Worm (Caenorhabditis elegans) whole organism, mixed stage, embryonic: ENCODE measurements around the gene AC3.5.

Source experiments
- M03D4.4 ChIP-seq: sonication (generic microtip); optimal IDR thresholded peaks from 2 replicates; lab custom pipeline; 2017; ENCODE audit warnings: mild to moderate bottlenecking, missing genetic modification characterization, missing compliant biosample characterization
- bed-3 ChIP-seq: fragments of 200-800 bp; sonication (Bioruptor generic); optimal IDR thresholded peaks from 3 replicates; lab custom pipeline; 2018; ENCODE audit warnings: mild to moderate bottlenecking, missing genetic modification characterization, moderate library complexity, missing compliant biosample characterization
- blmp-1 ChIP-seq: fragments of 150-350 bp; optimal IDR thresholded peaks from 2 replicates; lab custom pipeline; 2014; ENCODE audit warnings: missing biosample characterization, missing genetic modification characterization
- ceh-39 ChIP-seq: fragments of 150-350 bp; optimal IDR thresholded peaks from 2 replicates; lab custom pipeline; 2014; ENCODE audit warnings: missing biosample characterization, missing genetic modification characterization
- ceh-43 ChIP-seq: fragments of 200-800 bp; sonication (Bioruptor generic); optimal IDR thresholded peaks from 2 replicates; lab custom pipeline; 2018; ENCODE audit warnings: mild to moderate bottlenecking, missing genetic modification characterization, moderate library complexity, missing compliant biosample characterization
- ces-1 ChIP-seq: fragments of 150-350 bp; optimal IDR thresholded peaks from 2 replicates; lab custom pipeline; 2014; ENCODE audit warnings: missing biosample characterization, missing genetic modification reagents, missing genetic modification characterization
- cnd-1 ChIP-seq: fragments of 200-800 bp; sonication (Bioruptor generic); optimal IDR thresholded peaks from 2 replicates; lab custom pipeline; 2018; ENCODE audit warnings: mild to moderate bottlenecking, missing genetic modification characterization, missing compliant biosample characterization
- drap-1 ChIP-seq: fragments of 200-800 bp; sonication (Bioruptor generic); optimal IDR thresholded peaks from 3 replicates; lab custom pipeline; 2018; ENCODE audit warnings: mild to moderate bottlenecking, missing genetic modification characterization, missing compliant biosample characterization
- elt-1 ChIP-seq: sonication (generic microtip); optimal IDR thresholded peaks from 2 replicates; lab custom pipeline; 2017; ENCODE audit warnings: missing genetic modification characterization, mild to moderate bottlenecking, missing compliant biosample characterization, antibody characterized with exemption, moderate library complexity, borderline replicate concordance; ENCODE audit not compliant: insufficient read depth
- elt-3 ChIP-seq: fragments of 150-350 bp; optimal IDR thresholded peaks from 2 replicates; lab custom pipeline; 2014; ENCODE audit warnings: missing biosample characterization, missing genetic modification characterization
- flh-1 ChIP-seq: fragments of 200-800 bp; sonication (Bioruptor generic); optimal IDR thresholded peaks from 2 replicates; lab custom pipeline; 2018; ENCODE audit warnings: mild to moderate bottlenecking, missing genetic modification characterization, moderate library complexity, missing compliant biosample characterization
- ham-2 ChIP-seq: fragments of 200-800 bp; sonication (Bioruptor generic); optimal IDR thresholded peaks from 2 replicates; lab custom pipeline; 2018; ENCODE audit warnings: mild to moderate bottlenecking, missing genetic modification characterization, missing compliant biosample characterization
- hlh-1 ChIP-seq: fragments of 150-350 bp; optimal IDR thresholded peaks from 2 replicates; lab custom pipeline; 2014; ENCODE audit warnings: missing biosample characterization, missing genetic modification reagents, missing genetic modification characterization
- lin-13 ChIP-seq: fragments of 150-350 bp; optimal IDR thresholded peaks from 2 replicates; lab custom pipeline; 2014; ENCODE audit warnings: missing biosample characterization, missing genetic modification characterization
- lin-32 ChIP-seq: fragments of 200-800 bp; sonication (Bioruptor generic); optimal IDR thresholded peaks from 2 replicates; lab custom pipeline; 2018; ENCODE audit warnings: mild to moderate bottlenecking, missing genetic modification characterization, missing compliant biosample characterization
- lsy-2 ChIP-seq: fragments of 150-350 bp; optimal IDR thresholded peaks from 2 replicates; lab custom pipeline; 2014; ENCODE audit warnings: missing biosample characterization, missing genetic modification characterization
- mep-1 ChIP-seq: fragments of 150-350 bp; optimal IDR thresholded peaks from 2 replicates; lab custom pipeline; 2017; ENCODE audit warnings: missing biosample characterization, missing genetic modification reagents, missing genetic modification characterization, inconsistent platforms
- mls-2 ChIP-seq: sonication (generic microtip); optimal IDR thresholded peaks from 2 replicates; lab custom pipeline; 2016; ENCODE audit warnings: mild to moderate bottlenecking, missing genetic modification characterization, moderate library complexity, missing compliant biosample characterization
- nhr-12 ChIP-seq: fragments of 150-350 bp; optimal IDR thresholded peaks from 2 replicates; lab custom pipeline; 2014; ENCODE audit warnings: missing biosample characterization, missing genetic modification characterization
- nhr-2 ChIP-seq: fragments of 150-350 bp; optimal IDR thresholded peaks from 2 replicates; lab custom pipeline; 2014; ENCODE audit warnings: missing biosample characterization, missing genetic modification characterization
- nhr-237 ChIP-seq: fragments of 150-350 bp; optimal IDR thresholded peaks from 2 replicates; lab custom pipeline; 2014; ENCODE audit warnings: missing biosample characterization, missing genetic modification characterization
- nhr-28 ChIP-seq: fragments of 150-350 bp; optimal IDR thresholded peaks from 2 replicates; lab custom pipeline; 2014; ENCODE audit warnings: missing biosample characterization, missing genetic modification characterization
- nhr-76 ChIP-seq: sonication (generic microtip); optimal IDR thresholded peaks from 2 replicates; lab custom pipeline; 2017; ENCODE audit warnings: missing biosample characterization, missing genetic modification characterization
- sem-2 ChIP-seq: fragments of 200-800 bp; sonication (Bioruptor generic); optimal IDR thresholded peaks from 2 replicates; lab custom pipeline; 2018; ENCODE audit warnings: mild to moderate bottlenecking, missing genetic modification characterization, missing compliant biosample characterization
- snpc-4 ChIP-seq: fragments of 150-350 bp; optimal IDR thresholded peaks from 2 replicates; lab custom pipeline; 2014; ENCODE audit warnings: missing biosample characterization, missing genetic modification characterization
- sptf-1 ChIP-seq: sonication (generic microtip); optimal IDR thresholded peaks from 2 replicates; lab custom pipeline; 2017; ENCODE audit warnings: mild to moderate bottlenecking, missing genetic modification characterization, moderate library complexity, missing compliant biosample characterization
- tbx-8 ChIP-seq: fragments of 200-800 bp; sonication (Bioruptor generic); optimal IDR thresholded peaks from 2 replicates; lab custom pipeline; 2018; ENCODE audit warnings: mild to moderate bottlenecking, missing genetic modification characterization, moderate library complexity, missing compliant biosample characterization
- unc-120 ChIP-seq: sonication (generic microtip); optimal IDR thresholded peaks from 2 replicates; lab custom pipeline; 2017; ENCODE audit warnings: missing genetic modification characterization, missing compliant biosample characterization; ENCODE audit not compliant: poor library complexity, severe bottlenecking
- unc-39 ChIP-seq: fragments of 150-350 bp; optimal IDR thresholded peaks from 2 replicates; lab custom pipeline; 2014; ENCODE audit warnings: missing biosample characterization, missing genetic modification characterization
- unc-62 ChIP-seq: fragments of 150-350 bp; optimal IDR thresholded peaks from 2 replicates; lab custom pipeline; 2014; ENCODE audit warnings: missing biosample characterization, missing genetic modification reagents, missing genetic modification characterization
- zip-8 ChIP-seq: fragments of 150-350 bp; optimal IDR thresholded peaks from 2 replicates; lab custom pipeline; 2014; ENCODE audit warnings: missing biosample characterization, missing genetic modification characterization
- ztf-11 ChIP-seq: fragments of 150-350 bp; optimal IDR thresholded peaks from 2 replicates; lab custom pipeline; 2014; ENCODE audit warnings: missing biosample characterization, missing genetic modification characterization

The AC3.5 gene

ce11 chrV:10399290-10399689 is 11.0 kb downstream of the AC3.5 start:
- TF ChIP-seq nhr-12 (tag; lab: Kevin White, UChicago) = no peak
- TF ChIP-seq ceh-43 = no peak
- TF ChIP-seq lin-13 (tag; lab: Kevin White, UChicago) = no peak
- no peak for TF ChIP-seq mep-1
- no peak for TF ChIP-seq unc-62 (GFP tag; lab: Kevin White, UChicago)
- no peak for TF ChIP-seq blmp-1 (tag; lab: Kevin White, UChicago)
- no peak for TF ChIP-seq flh-1 (GFP tag; lab: Kevin White, UChicago)
- TF ChIP-seq bed-3 (GFP tag; lab: Kevin White, UChicago) = no peak
- TF ChIP-seq unc-39 = no peak
- TF ChIP-seq tbx-8 (GFP tag; lab: Kevin White, UChicago) = no peak
- no peak for TF ChIP-seq lsy-2
- TF ChIP-seq nhr-76 (tag; lab: Kevin White, UChicago) = no peak
- TF ChIP-seq drap-1 = no peak
- no peak for TF ChIP-seq sem-2 (GFP tag; lab: Kevin White, UChicago)
- no peak for TF ChIP-seq elt-3
- no peak for TF ChIP-seq snpc-4 (tag; lab: Kevin White, UChicago)
- no peak for TF ChIP-seq mls-2
- TF ChIP-seq nhr-237 (tag; lab: Kevin White, UChicago) = no peak
- TF ChIP-seq lin-32 (GFP tag; lab: Kevin White, UChicago) = no peak
- TF ChIP-seq nhr-28 (tag; lab: Kevin White, UChicago) = no peak

- no peak for TF ChIP-seq sptf-1
- no peak for TF ChIP-seq flh-1 (GFP tag; lab: Kevin White, UChicago)
- no peak for TF ChIP-seq unc-62 (GFP tag; lab: Kevin White, UChicago)
- no peak for TF ChIP-seq M03D4.4 (tag; lab: Kevin White, UChicago)
- TF ChIP-seq tbx-8 (GFP tag; lab: Kevin White, UChicago) = no peak
- no peak for TF ChIP-seq blmp-1 (tag; lab: Kevin White, UChicago)
- TF ChIP-seq lsy-2 = no peak
- TF ChIP-seq zip-8 = no peak
- TF ChIP-seq cnd-1 (tag; lab: Kevin White, UChicago) = no peak
- no peak for TF ChIP-seq snpc-4 (tag; lab: Kevin White, UChicago)
- no peak for TF ChIP-seq sem-2 (GFP tag; lab: Kevin White, UChicago)
- TF ChIP-seq ham-2 = no peak
- no peak for TF ChIP-seq ceh-39 (tag; lab: Kevin White, UChicago)
- no peak for TF ChIP-seq bed-3 (GFP tag; lab: Kevin White, UChicago)
- TF ChIP-seq nhr-2 = no peak
- no peak for TF ChIP-seq nhr-12 (tag; lab: Kevin White, UChicago)
- TF ChIP-seq mls-2 = no peak
- no peak for TF ChIP-seq unc-39
- no peak for TF ChIP-seq nhr-237 (tag; lab: Kevin White, UChicago)
Observed at ce11 chrV:10402804-10403203, 14.5 kb downstream of the AC3.5 start, which contains the start of gene F15H10.8. F15H10.8 (minus strand) TSS chrV:10402904.

ce11 chrV:10404701-10405100 is 16.4 kb downstream of the AC3.5 start:
- TF ChIP-seq ceh-43 (no peak), ham-2 (no peak), snpc-4 (tag; lab: Kevin White, UChicago) (no peak), sem-2 (GFP tag; lab: Kevin White, UChicago) (no peak), lin-32 (GFP tag; lab: Kevin White, UChicago) (no peak), nhr-12 (tag; lab: Kevin White, UChicago) (no peak), sptf-1 (no peak), ztf-11 (tag; lab: Kevin White, UChicago) (no peak), nhr-76 (tag; lab: Kevin White, UChicago) (no peak), ces-1 (no peak), mep-1 (no peak)

- TF ChIP-seq unc-39 (no peak), nhr-28 (tag; lab: Kevin White, UChicago) (no peak), lsy-2 (no peak), lin-32 (GFP tag; lab: Kevin White, UChicago) (no peak), bed-3 (GFP tag; lab: Kevin White, UChicago) (no peak), unc-120 (no peak), unc-62 (GFP tag; lab: Kevin White, UChicago) (no peak), ztf-11 (tag; lab: Kevin White, UChicago) (no peak), ceh-39 (tag; lab: Kevin White, UChicago) (no peak), elt-3 (no peak), M03D4.4 (tag; lab: Kevin White, UChicago) (no peak), zip-8 (no peak)
- TF ChIP-seq, all 35 proteins: peak for 0
Observed at ce11 chrV:10406313-10406712, 18.0 kb downstream of the AC3.5 start, which contains the start of gene F15H10.7. F15H10.7 (minus strand) TSS chrV:10406413.

ce11 chrV:10410030-10410713 is 21.8 kb downstream of the AC3.5 start, which contains the start of gene F15H10.12:
F15H10.12 (minus strand) TSS chrV:10410080.
- no peak for TF ChIP-seq elt-3
- TF ChIP-seq elt-1 (tag; lab: Kevin White, UChicago) = no peak
- TF ChIP-seq bed-3 (GFP tag; lab: Kevin White, UChicago) = no peak
- TF ChIP-seq tbx-8 (GFP tag; lab: Kevin White, UChicago) = no peak
- TF ChIP-seq hlh-1 = no peak
- TF ChIP-seq sem-2 (GFP tag; lab: Kevin White, UChicago) = no peak
